Fruit fly (Drosophila melanogaster) whole organism, adult: ENCODE measurements around the gene CG31388.

ENCODE experiments used
- CG11617 ChIP-seq: fragments of 200-800 bp; sonication (Bioruptor generic); optimal IDR thresholded peaks from 2 replicates; lab custom pipeline; 2017; ENCODE audit warnings: mild to moderate bottlenecking, missing biosample characterization, missing genetic modification reagents, missing genetic modification characterization
- CG12768 ChIP-seq: fragments of 200-800 bp; sonication (Bioruptor generic); optimal IDR thresholded peaks from 2 replicates; lab custom pipeline; 2017; ENCODE audit warnings: missing biosample characterization, missing genetic modification characterization, mild to moderate bottlenecking, moderate library complexity, missing genetic modification reagents
- CG1620 ChIP-seq: fragments of 200-800 bp; sonication (Bioruptor generic); optimal IDR thresholded peaks from 2 replicates; lab custom pipeline; 2016; ENCODE audit warnings: missing biosample characterization, missing genetic modification characterization
- CG7045 ChIP-seq: fragments of 200-800 bp; sonication (Bioruptor generic); optimal IDR thresholded peaks from 2 replicates; lab custom pipeline; 2017; ENCODE audit warnings: missing biosample characterization, mild to moderate bottlenecking, missing genetic modification characterization
- Clk ChIP-seq: fragments of 200-800 bp; sonication (Bioruptor generic); optimal IDR thresholded peaks from 2 replicates; lab custom pipeline; 2017; ENCODE audit warnings: missing biosample characterization, missing genetic modification characterization
- Mnt ChIP-seq: fragments of 200-800 bp; sonication (Bioruptor generic); optimal IDR thresholded peaks from 2 replicates; lab custom pipeline; 2016; ENCODE audit warnings: missing biosample characterization, mild to moderate bottlenecking, missing genetic modification characterization
- bab1 ChIP-seq: fragments of 200-800 bp; sonication (Bioruptor generic); optimal IDR thresholded peaks from 3 replicates; lab custom pipeline; 2019; ENCODE audit warnings: missing biosample characterization, mild to moderate bottlenecking, missing genetic modification characterization, moderate library complexity
- cic ChIP-seq: fragments of 200-800 bp; sonication (Bioruptor generic); optimal IDR thresholded peaks from 2 replicates; lab custom pipeline; 2017; ENCODE audit warnings: missing biosample characterization, mild to moderate bottlenecking, missing genetic modification characterization, moderate library complexity
- kay ChIP-seq: fragments of 200-800 bp; sonication (Bioruptor generic); peaks from one replicate; lab custom pipeline; 2016; ENCODE audit warnings: missing biosample characterization, missing genetic modification characterization, borderline replicate concordance
- ovo ChIP-seq: fragments of 200-800 bp; sonication (Bioruptor generic); optimal IDR thresholded peaks from 2 replicates; lab custom pipeline; 2016; ENCODE audit warnings: missing biosample characterization, missing genetic modification characterization
- pad ChIP-seq: fragments of 200-800 bp; sonication (Bioruptor generic); optimal IDR thresholded peaks from 3 replicates; lab custom pipeline; 2017; ENCODE audit warnings: missing biosample characterization, missing genetic modification characterization, mild to moderate bottlenecking, moderate library complexity, missing genetic modification reagents
- tj ChIP-seq: fragments of 200-800 bp; sonication (Bioruptor generic); optimal IDR thresholded peaks from 3 replicates; lab custom pipeline; 2017; ENCODE audit warnings: missing biosample characterization, mild to moderate bottlenecking, missing genetic modification characterization, moderate library complexity
- toe ChIP-seq: fragments of 200-800 bp; sonication (Bioruptor generic); optimal IDR thresholded peaks from 2 replicates; lab custom pipeline; 2016; ENCODE audit warnings: missing biosample characterization, missing genetic modification characterization

DNA sequence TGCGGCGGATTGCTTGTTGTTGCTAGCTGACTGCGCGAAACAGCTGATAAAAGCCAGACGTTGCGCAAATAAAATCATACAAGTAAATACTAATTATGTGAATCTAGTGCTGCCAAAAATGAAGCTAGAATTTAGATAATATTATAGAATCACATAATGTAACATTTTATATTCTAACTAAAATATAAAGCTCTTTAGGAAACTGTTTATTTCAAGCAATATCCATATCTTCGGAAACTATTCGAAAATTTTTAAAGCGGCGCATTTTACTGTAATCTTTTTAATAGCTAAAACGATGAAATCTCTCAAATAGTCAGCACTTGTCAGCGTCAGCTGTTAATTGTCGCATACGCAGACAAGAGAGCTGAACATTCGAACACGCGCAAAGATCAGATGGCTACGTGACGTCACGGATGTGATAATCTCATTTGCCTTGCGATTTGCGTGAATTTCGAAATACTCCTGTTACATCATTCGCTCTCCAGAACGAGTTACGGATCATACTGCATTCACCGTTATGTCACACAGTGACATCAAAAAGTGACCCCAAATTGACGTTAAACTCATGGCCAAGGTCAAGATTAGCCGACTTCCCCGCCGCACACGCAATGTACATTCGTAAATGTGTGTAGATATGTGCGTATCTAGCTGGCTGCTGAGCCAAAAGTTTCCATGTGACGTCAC, 5.6 kb downstream of the CG31388 start:
- TF ChIP-seq ovo (GFP tag; lab: Kevin White, UChicago) (peak; percentile 26), toe (GFP tag; lab: Kevin White, UChicago) (no peak), CG1620 (GFP tag; lab: Kevin White, UChicago) (no peak), bab1 (GFP tag; lab: Kevin White, UChicago) (peak; percentile 24), CG11617 (GFP tag; lab: Kevin White, UChicago) (no peak), kay (no peak), CG12768 (no peak), pad (peak; percentile 67), tj (GFP tag; lab: Kevin White, UChicago) (no peak), cic (GFP tag; lab: Kevin White, UChicago) (peak; percentile 20), Mnt (GFP tag; lab: Kevin White, UChicago) (peak; percentile 5), CG7045 (no peak), Clk (GFP tag; lab: Kevin White, UChicago) (no peak)
